Worm (Caenorhabditis elegans) whole organism, mixed stage, embryonic: ENCODE results near the gene Y111B2A.2.

Experiments used
- elt-1 ChIP-seq: sonication (generic microtip); optimal IDR thresholded peaks from 2 replicates; lab custom pipeline; 2017; ENCODE audit warnings: missing genetic modification characterization, mild to moderate bottlenecking, missing compliant biosample characterization, antibody characterized with exemption, moderate library complexity, borderline replicate concordance; ENCODE audit not compliant: insufficient read depth
- ham-2 ChIP-seq: fragments of 200-800 bp; sonication (Bioruptor generic); optimal IDR thresholded peaks from 2 replicates; lab custom pipeline; 2018; ENCODE audit warnings: mild to moderate bottlenecking, missing genetic modification characterization, missing compliant biosample characterization
- lsy-2 ChIP-seq: fragments of 150-350 bp; optimal IDR thresholded peaks from 2 replicates; lab custom pipeline; 2014; ENCODE audit warnings: missing biosample characterization, missing genetic modification characterization
- nhr-237 ChIP-seq: fragments of 150-350 bp; optimal IDR thresholded peaks from 2 replicates; lab custom pipeline; 2014; ENCODE audit warnings: missing biosample characterization, missing genetic modification characterization
- nhr-28 ChIP-seq: fragments of 150-350 bp; optimal IDR thresholded peaks from 2 replicates; lab custom pipeline; 2014; ENCODE audit warnings: missing biosample characterization, missing genetic modification characterization
- pha-4 ChIP-seq: fragments of 150-350 bp; optimal IDR thresholded peaks from 2 replicates; lab custom pipeline; 2018; ENCODE audit warnings: missing biosample characterization, missing genetic modification reagents, missing genetic modification characterization
- unc-62 ChIP-seq: fragments of 150-350 bp; optimal IDR thresholded peaks from 2 replicates; lab custom pipeline; 2014; ENCODE audit warnings: missing biosample characterization, missing genetic modification reagents, missing genetic modification characterization
- zip-8 ChIP-seq: fragments of 150-350 bp; optimal IDR thresholded peaks from 2 replicates; lab custom pipeline; 2014; ENCODE audit warnings: missing biosample characterization, missing genetic modification characterization
- ztf-11 ChIP-seq: fragments of 150-350 bp; optimal IDR thresholded peaks from 2 replicates; lab custom pipeline; 2014; ENCODE audit warnings: missing biosample characterization, missing genetic modification characterization

- TF ChIP-seq nhr-28 (tag; lab: Kevin White, UChicago), result no peak
- no peak for TF ChIP-seq nhr-237 (tag; lab: Kevin White, UChicago)
- TF ChIP-seq lsy-2 (tag; lab: Kevin White, UChicago), result no peak
- TF ChIP-seq ham-2 (GFP tag; lab: Kevin White, UChicago), result no peak
- TF ChIP-seq pha-4 (tag; lab: Kevin White, UChicago), result no peak
- TF ChIP-seq zip-8 (tag; lab: Kevin White, UChicago), result no peak
- TF ChIP-seq ztf-11 (tag; lab: Kevin White, UChicago), result no peak
- no peak for TF ChIP-seq elt-1 (tag; lab: Kevin White, UChicago)
- no peak for TF ChIP-seq unc-62 (GFP tag; lab: Kevin White, UChicago)
These were observed 11.5 kb upstream of the Y111B2A.2 start, which contains the start of gene arrd-16 for ce11 chrIII:12484432-12484831.
